Worm (Caenorhabditis elegans): ENCODE measurements around the gene scl-5.

DNA sequence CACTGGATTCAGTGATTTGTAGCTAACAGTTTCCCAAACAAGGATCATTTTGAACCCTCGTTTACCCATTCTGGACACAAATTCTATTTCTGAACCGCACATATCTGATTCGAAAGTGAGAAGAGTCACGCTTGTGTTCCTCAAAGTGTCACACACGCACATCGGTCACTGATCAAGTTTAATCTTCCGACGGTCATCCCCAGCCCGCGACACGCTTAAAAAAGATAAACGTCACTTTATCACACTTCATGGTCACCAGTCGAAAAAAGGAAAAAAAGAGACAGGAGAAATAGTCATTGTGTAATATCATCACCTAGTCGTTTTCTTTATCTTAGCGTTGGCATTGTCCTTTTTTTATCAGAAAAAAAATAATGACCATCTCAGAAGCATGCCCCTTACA is 13.9 kb downstream of the scl-5 start:
- no peak for TF ChIP-seq unc-39 (tag; optimal IDR thresholded peaks at IDR 0.05)
- no peak for TF ChIP-seq ceh-39 (tag; optimal IDR thresholded peaks at IDR 0.05)
- no peak for TF ChIP-seq blmp-1 (tag; optimal IDR thresholded peaks at IDR 0.05)
- TF ChIP-seq tbx-8 (GFP tag; optimal IDR thresholded peaks at IDR 0.05), result no peak
- no peak for TF ChIP-seq lsy-2 (tag; optimal IDR thresholded peaks at IDR 0.05)
- TF ChIP-seq ham-2 (GFP tag; optimal IDR thresholded peaks at IDR 0.05), result no peak
- no peak for TF ChIP-seq elt-3 (tag; optimal IDR thresholded peaks at IDR 0.05)
- no peak for TF ChIP-seq lin-13 (tag; optimal IDR thresholded peaks at IDR 0.05)
- TF ChIP-seq pha-4 (tag; optimal IDR thresholded peaks at IDR 0.05), result no peak
- TF ChIP-seq M03D4.4 (tag; optimal IDR thresholded peaks at IDR 0.05), result no peak
- no peak for TF ChIP-seq hlh-1 (tag; optimal IDR thresholded peaks at IDR 0.05)
- no peak for TF ChIP-seq nhr-28 (tag; optimal IDR thresholded peaks at IDR 0.05)
- no peak for TF ChIP-seq nhr-76 (tag; optimal IDR thresholded peaks at IDR 0.05)
